Worm (Caenorhabditis elegans) whole organism, L3 larva: ENCODE data around the gene B0507.6.

Experiments
- R02D3.7 ChIP-seq: fragments of 150-350 bp; optimal IDR thresholded peaks from 2 replicates; lab custom pipeline; 2014; ENCODE audit warnings: missing biosample characterization, missing genetic modification characterization
- ceh-16 ChIP-seq: sonication (generic microtip); optimal IDR thresholded peaks from 2 replicates; lab custom pipeline; 2017; ENCODE audit warnings: missing biosample characterization, missing genetic modification characterization
- ceh-82 ChIP-seq: fragments of 150-350 bp; optimal IDR thresholded peaks from 2 replicates; lab custom pipeline; 2014; ENCODE audit warnings: missing biosample characterization, missing genetic modification characterization
- ceh-9 ChIP-seq: sonication (generic microtip); optimal IDR thresholded peaks from 2 replicates; lab custom pipeline; 2018; ENCODE audit warnings: missing biosample characterization, missing genetic modification characterization
- daf-12 ChIP-seq: fragments of 150-350 bp; optimal IDR thresholded peaks from 2 replicates; lab custom pipeline; 2014; ENCODE audit warnings: missing biosample characterization, missing genetic modification reagents, missing genetic modification characterization
- egl-27 ChIP-seq: sonication (generic microtip); optimal IDR thresholded peaks from 4 replicates; lab custom pipeline; 2017; ENCODE audit warnings: missing biosample characterization, missing genetic modification reagents, missing genetic modification characterization
- egl-5 ChIP-seq: fragments of 150-350 bp; optimal IDR thresholded peaks from 2 replicates; lab custom pipeline; 2017; ENCODE audit warnings: missing biosample characterization, missing genetic modification reagents, missing genetic modification characterization, inconsistent platforms
- elt-1 ChIP-seq: fragments of 150-350 bp; optimal IDR thresholded peaks from 2 replicates; lab custom pipeline; 2014; ENCODE audit warnings: missing biosample characterization, missing genetic modification characterization
- elt-2 ChIP-seq: sonication (generic microtip); optimal IDR thresholded peaks from 2 replicates; lab custom pipeline; 2016; ENCODE audit warnings: missing genetic modification reagents, mild to moderate bottlenecking, missing genetic modification characterization, missing compliant biosample characterization
- elt-3 ChIP-seq, 3 experiments: fragments of 150-350 bp in 1 of 3; sonication (generic microtip) in 2 of 3; optimal IDR thresholded peaks; 2 replicates in 2 of 3; 4 replicates in 1 of 3; lab custom pipeline; 2014 to 2017; ENCODE audit warnings: missing biosample characterization in 3 of 3, missing genetic modification characterization in 3 of 3
- eor-1 ChIP-seq, 2 experiments: fragments of 150-350 bp; optimal IDR thresholded peaks; 2 replicates each; lab custom pipeline; 2014 to 2018; ENCODE audit warnings: missing biosample characterization in 2 of 2, missing genetic modification characterization in 2 of 2
- fkh-10 ChIP-seq: sonication (generic microtip); optimal IDR thresholded peaks from 2 replicates; lab custom pipeline; 2017; ENCODE audit warnings: missing biosample characterization, missing genetic modification reagents, missing genetic modification characterization
- fkh-2 ChIP-seq: fragments of 150-350 bp; optimal IDR thresholded peaks from 2 replicates; lab custom pipeline; 2014; ENCODE audit warnings: missing biosample characterization, missing genetic modification reagents, missing genetic modification characterization
- fos-1 ChIP-seq: fragments of 150-350 bp; optimal IDR thresholded peaks from 2 replicates; lab custom pipeline; 2014; ENCODE audit warnings: missing biosample characterization, missing genetic modification characterization
- hmg-11 ChIP-seq: sonication (generic microtip); optimal IDR thresholded peaks from 2 replicates; lab custom pipeline; 2016; ENCODE audit warnings: missing genetic modification characterization, missing compliant biosample characterization
- jun-1 ChIP-seq: fragments of 150-350 bp; optimal IDR thresholded peaks from 2 replicates; lab custom pipeline; 2014; ENCODE audit warnings: missing biosample characterization, missing genetic modification reagents, missing genetic modification characterization
- lin-15B ChIP-seq: fragments of 150-350 bp; optimal IDR thresholded peaks from 2 replicates; lab custom pipeline; 2014; ENCODE audit warnings: missing biosample characterization, missing genetic modification characterization
- lsy-12 ChIP-seq: sonication (generic microtip); optimal IDR thresholded peaks from 2 replicates; lab custom pipeline; 2016; ENCODE audit warnings: mild to moderate bottlenecking, missing genetic modification characterization, missing compliant biosample characterization
- mdl-1 ChIP-seq: fragments of 150-350 bp; optimal IDR thresholded peaks from 2 replicates; lab custom pipeline; 2014; ENCODE audit warnings: missing biosample characterization, missing genetic modification characterization
- nfya-1 ChIP-seq: sonication (generic microtip); optimal IDR thresholded peaks from 2 replicates; lab custom pipeline; 2017; ENCODE audit warnings: missing genetic modification characterization, mild to moderate bottlenecking, missing compliant biosample characterization, antibody characterized with exemption, moderate library complexity; ENCODE audit not compliant: insufficient read depth
- nhr-11 ChIP-seq: fragments of 150-350 bp; optimal IDR thresholded peaks from 2 replicates; lab custom pipeline; 2014; ENCODE audit warnings: missing biosample characterization, missing genetic modification characterization
- nhr-12 ChIP-seq: fragments of 150-350 bp; optimal IDR thresholded peaks from 2 replicates; lab custom pipeline; 2014; ENCODE audit warnings: missing biosample characterization, missing genetic modification characterization
- nhr-23 ChIP-seq: fragments of 150-350 bp; optimal IDR thresholded peaks from 2 replicates; lab custom pipeline; 2014; ENCODE audit warnings: missing biosample characterization, missing genetic modification reagents, missing genetic modification characterization
- nhr-237 ChIP-seq: fragments of 150-350 bp; optimal IDR thresholded peaks from 2 replicates; lab custom pipeline; 2014; ENCODE audit warnings: missing biosample characterization, missing genetic modification characterization
- nhr-25 ChIP-seq: sonication (generic microtip); optimal IDR thresholded peaks from 2 replicates; lab custom pipeline; 2017; ENCODE audit warnings: missing biosample characterization, missing genetic modification characterization
- nhr-28 ChIP-seq: fragments of 150-350 bp; optimal IDR thresholded peaks from 2 replicates; lab custom pipeline; 2014; ENCODE audit warnings: missing biosample characterization, missing genetic modification characterization
- nhr-43 ChIP-seq: sonication (generic microtip); optimal IDR thresholded peaks from 2 replicates; lab custom pipeline; 2016; ENCODE audit warnings: mild to moderate bottlenecking, missing genetic modification characterization, missing compliant biosample characterization; ENCODE audit not compliant: poor library complexity, severe bottlenecking
- nhr-67 ChIP-seq: fragments of 150-350 bp; optimal IDR thresholded peaks from 2 replicates; lab custom pipeline; 2014; ENCODE audit warnings: missing biosample characterization, missing genetic modification characterization
- nhr-76 ChIP-seq: fragments of 150-350 bp; sonication (generic microtip); optimal IDR thresholded peaks from 5 replicates; lab custom pipeline; 2014; ENCODE audit warnings: missing biosample characterization, missing genetic modification characterization
- nhr-77 ChIP-seq: fragments of 150-350 bp; optimal IDR thresholded peaks from 2 replicates; lab custom pipeline; 2014; ENCODE audit warnings: missing biosample characterization, missing genetic modification characterization
- pha-4 ChIP-seq: fragments of 150-350 bp; optimal IDR thresholded peaks from 2 replicates; lab custom pipeline; 2014; ENCODE audit warnings: missing biosample characterization, missing genetic modification reagents, missing genetic modification characterization
- sea-2 ChIP-seq: fragments of 150-350 bp; sonication (generic microtip); optimal IDR thresholded peaks from 4 replicates; lab custom pipeline; 2014; ENCODE audit warnings: missing biosample characterization, missing genetic modification reagents, missing genetic modification characterization
- skn-1 ChIP-seq: fragments of 150-350 bp; optimal IDR thresholded peaks from 2 replicates; lab custom pipeline; 2014; ENCODE audit warnings: missing biosample characterization, missing genetic modification characterization
- snpc-4 ChIP-seq: fragments of 150-350 bp; optimal IDR thresholded peaks from 2 replicates; lab custom pipeline; 2014; ENCODE audit warnings: missing biosample characterization, missing genetic modification characterization
- tbx-2 ChIP-seq: sonication (generic microtip); optimal IDR thresholded peaks from 2 replicates; lab custom pipeline; 2016; ENCODE audit warnings: mild to moderate bottlenecking, missing genetic modification characterization, missing compliant biosample characterization
- unc-62 ChIP-seq: fragments of 150-350 bp; sonication (generic microtip); optimal IDR thresholded peaks from 4 replicates; lab custom pipeline; 2014; ENCODE audit warnings: missing biosample characterization, missing genetic modification reagents, missing genetic modification characterization
- ztf-4 ChIP-seq: fragments of 150-350 bp; optimal IDR thresholded peaks from 2 replicates; lab custom pipeline; 2014; ENCODE audit warnings: missing biosample characterization, missing genetic modification characterization

B0507.6 gene

DNA sequence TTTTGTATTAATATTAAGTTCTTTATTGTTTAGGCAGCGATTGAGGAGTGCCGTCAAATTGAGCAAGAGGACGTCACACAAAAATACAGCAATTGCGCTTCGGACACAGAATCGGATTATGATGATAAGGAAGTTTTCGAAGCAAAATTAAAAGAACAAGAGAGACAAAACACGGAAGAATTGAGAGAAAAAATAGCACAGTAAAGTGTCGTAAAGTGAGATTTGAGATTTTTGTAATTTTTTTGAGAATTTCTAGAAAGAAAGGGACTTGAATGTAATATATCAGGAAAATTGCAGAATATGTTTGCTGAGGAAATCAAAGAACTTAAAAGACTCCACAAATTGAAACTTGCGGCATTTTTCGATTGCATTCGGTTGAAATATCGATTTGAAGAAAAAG lies 8.7 kb downstream of the B0507.6 start, which contains the start of gene B0507.4:
Gene B0507.4 (plus strand): TSS at position 301 of the 400 bp plus-strand sequence.
- no peak for TF ChIP-seq nhr-237 (tag; lab: Kevin White, UChicago)
- TF ChIP-seq tbx-2 = no peak
- TF ChIP-seq nfya-1 = no peak
- no peak for TF ChIP-seq ceh-82 (tag; lab: Kevin White, UChicago)
- no peak for TF ChIP-seq skn-1 (tag; lab: Kevin White, UChicago)
- no peak for TF ChIP-seq fos-1 (tag; lab: Kevin White, UChicago)
- no peak for TF ChIP-seq nhr-28 (tag; lab: Kevin White, UChicago)
- TF ChIP-seq lin-15B = no peak
- no peak for TF ChIP-seq pha-4 (tag; lab: Kevin White, UChicago)
- no peak for TF ChIP-seq ceh-16
- no peak for TF ChIP-seq egl-5 (tag; lab: Kevin White, UChicago)
- TF ChIP-seq egl-27 (tag; lab: Kevin White, UChicago) = no peak
- TF ChIP-seq nhr-12 (tag; lab: Kevin White, UChicago) = no peak
- no peak for TF ChIP-seq fkh-2 (tag; lab: Kevin White, UChicago)
- TF ChIP-seq mdl-1 (tag; lab: Kevin White, UChicago) = no peak
- TF ChIP-seq unc-62 (GFP tag; lab: Kevin White, UChicago) = no peak
- no peak for TF ChIP-seq daf-12 (tag; lab: Kevin White, UChicago)
- TF ChIP-seq nhr-23 = no peak
- TF ChIP-seq jun-1 (tag; lab: Kevin White, UChicago) = no peak

DNA sequence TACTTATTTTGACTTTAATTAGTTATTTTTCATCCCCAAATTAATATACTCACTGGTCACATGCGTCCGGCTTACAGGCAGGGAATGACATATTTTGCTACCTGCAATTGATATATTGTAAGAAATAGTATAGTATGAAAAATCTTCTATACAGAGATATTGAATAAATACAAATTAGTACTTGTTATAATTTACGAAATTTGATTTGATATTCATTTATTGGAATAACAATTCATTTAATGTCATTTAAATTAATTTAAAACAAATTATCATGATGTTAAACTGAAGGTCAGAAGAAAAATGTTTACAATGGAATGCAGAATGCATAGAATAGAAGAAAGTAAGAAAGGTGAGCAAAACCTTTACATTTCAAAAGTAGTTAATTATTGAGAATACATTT lies 12.7 kb downstream of the B0507.6 start, which contains the start of gene B0507.7:
Gene B0507.7 (minus strand): TSS at position 101 of the 400 bp plus-strand sequence.
- TF ChIP-seq tbx-2 (no peak), lsy-12 (no peak), nhr-23 (no peak), jun-1 (tag; lab: Kevin White, UChicago) (no peak), elt-1 (tag; lab: Kevin White, UChicago) (no peak), nhr-237 (tag; lab: Kevin White, UChicago) (no peak), ztf-4 (tag; lab: Kevin White, UChicago) (no peak), eor-1 (tag; optimal IDR thresholded peaks at IDR 0.05; lab: Kevin White, UChicago) (no peak)

DNA sequence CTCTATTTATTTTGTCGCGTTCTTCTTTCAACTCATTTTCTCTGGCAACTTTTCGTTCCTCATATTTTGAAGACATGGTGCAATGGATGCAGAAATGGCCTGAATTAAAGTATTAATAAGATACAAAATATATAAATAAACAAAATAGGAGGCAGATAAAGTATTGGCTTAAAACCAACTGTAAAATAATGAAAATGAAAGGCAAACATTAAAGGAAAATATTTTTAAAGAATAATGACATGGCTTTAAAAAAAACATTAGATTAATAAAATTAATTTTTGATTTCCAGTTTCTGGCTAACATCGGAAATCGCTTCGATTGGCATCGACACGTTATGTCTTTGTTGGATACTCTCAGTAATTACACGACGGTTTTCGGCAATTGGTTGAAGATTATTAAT lies 14.5 kb downstream of the B0507.6 start, which contains the start of gene ddn-1:
Gene ddn-1 (minus strand): TSS at position 101 of the 400 bp plus-strand sequence.
- TF ChIP-seq skn-1 (tag; lab: Kevin White, UChicago) (no peak), sea-2 (no peak), nhr-67 (tag; lab: Kevin White, UChicago) (no peak), fkh-2 (tag; lab: Kevin White, UChicago) (no peak), egl-27 (tag; lab: Kevin White, UChicago) (no peak), snpc-4 (tag; lab: Kevin White, UChicago) (no peak), hmg-11 (tag; lab: Kevin White, UChicago) (no peak), nfya-1 (no peak), lsy-12 (no peak), nhr-12 (tag; lab: Kevin White, UChicago) (no peak), ztf-4 (tag; lab: Kevin White, UChicago) (no peak), fkh-10 (no peak), nhr-76 (no peak), R02D3.7 (tag; lab: Kevin White, UChicago) (no peak), ceh-16 (no peak)

DNA sequence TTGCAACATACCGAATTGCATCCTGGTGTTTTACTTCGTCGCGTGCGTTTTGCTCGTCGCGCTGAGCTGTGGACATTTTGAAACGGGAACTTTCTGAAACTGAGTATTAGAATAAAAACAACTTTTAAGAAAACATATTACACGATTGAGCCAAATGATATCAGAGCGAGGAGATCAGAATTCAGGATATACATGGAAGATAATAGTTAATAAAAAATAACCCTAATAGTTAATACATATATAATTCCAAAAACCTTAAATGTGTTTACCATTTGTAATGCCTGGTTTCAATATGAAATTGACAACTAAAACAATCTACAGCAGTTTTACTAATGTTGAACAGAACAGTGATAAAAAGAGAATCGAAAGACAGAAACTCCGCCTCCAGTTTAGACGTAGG lies 16.9 kb downstream of the B0507.6 start, which contains the start of gene B0507.8:
Gene B0507.8 (minus strand): TSS at position 101 of the 400 bp plus-strand sequence.
- TF ChIP-seq nhr-43 (tag; lab: Kevin White, UChicago) (no peak), mdl-1 (tag; lab: Kevin White, UChicago) (no peak), nhr-76 (no peak), fos-1 (tag; lab: Kevin White, UChicago) (no peak), eor-1 (tag; optimal IDR thresholded peaks at IDR 0.05; lab: Kevin White, UChicago) (no peak), lin-15B (no peak), unc-62 (GFP tag; lab: Kevin White, UChicago) (no peak)

DNA sequence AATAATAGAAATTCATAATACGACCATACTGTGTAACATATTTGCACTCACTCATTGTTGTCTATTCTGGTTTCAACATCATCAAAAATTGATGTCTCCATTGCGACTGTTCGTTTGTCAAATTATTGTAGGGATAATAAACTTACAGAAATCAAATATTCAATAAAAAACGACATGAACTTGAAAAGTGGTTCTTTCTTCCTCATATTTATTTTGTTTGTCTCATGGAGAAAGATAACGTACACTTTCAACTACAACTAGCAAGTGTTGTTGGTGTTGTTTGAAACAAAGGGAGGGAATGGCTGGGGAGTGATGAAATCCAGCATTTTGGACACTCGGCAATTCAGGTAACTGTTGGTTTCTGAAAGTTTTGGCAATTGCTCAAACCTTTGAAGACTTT lies 20.0 kb downstream of the B0507.6 start, which contains the start of gene B0507.9:
Gene B0507.9 (minus strand): TSS at position 101 of the 400 bp plus-strand sequence.
- TF ChIP-seq fkh-10 (no peak), R02D3.7 (tag; lab: Kevin White, UChicago) (no peak), eor-1 (tag; optimal IDR thresholded peaks at IDR 0.05; lab: Kevin White, UChicago) (no peak), nhr-67 (tag; lab: Kevin White, UChicago) (no peak), nhr-12 (tag; lab: Kevin White, UChicago) (no peak), elt-3 (tag; optimal IDR thresholded peaks at IDR 0.05; lab: Kevin White, UChicago) (no peak), nhr-25 (tag; lab: Kevin White, UChicago) (no peak), ceh-82 (tag; lab: Kevin White, UChicago) (no peak), nhr-11 (tag; lab: Kevin White, UChicago) (no peak), nhr-23 (no peak), elt-2 (tag; lab: Kevin White, UChicago) (no peak), snpc-4 (tag; lab: Kevin White, UChicago) (no peak), ceh-9 (no peak), nhr-77 (no peak)
